Worm (Caenorhabditis elegans) whole organism, L4/young adult: ENCODE results near the gene hira-1.

Experiments
- W03F9.2 ChIP-seq: fragments of 150-350 bp; optimal IDR thresholded peaks from 2 replicates; lab custom pipeline; 2014; ENCODE audit warnings: missing biosample characterization, missing genetic modification characterization
- dao-5 ChIP-seq: sonication (generic microtip); optimal IDR thresholded peaks from 2 replicates; lab custom pipeline; 2016; ENCODE audit warnings: missing genotype, missing genetic modification characterization, moderate library complexity, missing compliant biosample characterization
- him-1 ChIP-seq: sonication (generic microtip); optimal IDR thresholded peaks from 2 replicates; lab custom pipeline; 2016; ENCODE audit warnings: missing genotype, missing genetic modification reagents, missing genetic modification characterization, missing compliant biosample characterization

- TF ChIP-seq him-1 (tag; lab: Kevin White, UChicago) (no peak), dao-5 (tag; lab: Kevin White, UChicago) (no peak), W03F9.2 (tag; lab: Kevin White, UChicago) (no peak)
Measured at ce11 chrIII:5146749-5147148, 44.2 kb upstream of the hira-1 start.
